Worm (Caenorhabditis elegans) whole organism, mixed stage, embryonic: Measurements from ENCODE around the gene K09C6.8.

ENCODE experiments used
- blmp-1 ChIP-seq: fragments of 150-350 bp; optimal IDR thresholded peaks from 2 replicates; lab custom pipeline; 2014; ENCODE audit warnings: missing biosample characterization, missing genetic modification characterization
- ceh-43 ChIP-seq: fragments of 200-800 bp; sonication (Bioruptor generic); optimal IDR thresholded peaks from 2 replicates; lab custom pipeline; 2018; ENCODE audit warnings: mild to moderate bottlenecking, missing genetic modification characterization, moderate library complexity, missing compliant biosample characterization
- ces-1 ChIP-seq: fragments of 150-350 bp; optimal IDR thresholded peaks from 2 replicates; lab custom pipeline; 2014; ENCODE audit warnings: missing biosample characterization, missing genetic modification reagents, missing genetic modification characterization
- elt-1 ChIP-seq: sonication (generic microtip); optimal IDR thresholded peaks from 2 replicates; lab custom pipeline; 2017; ENCODE audit warnings: missing genetic modification characterization, mild to moderate bottlenecking, missing compliant biosample characterization, antibody characterized with exemption, moderate library complexity, borderline replicate concordance; ENCODE audit not compliant: insufficient read depth
- elt-3 ChIP-seq: fragments of 150-350 bp; optimal IDR thresholded peaks from 2 replicates; lab custom pipeline; 2014; ENCODE audit warnings: missing biosample characterization, missing genetic modification characterization
- mab-5 ChIP-seq: fragments of 150-350 bp; optimal IDR thresholded peaks from 2 replicates; lab custom pipeline; 2014; ENCODE audit warnings: missing biosample characterization, missing genetic modification characterization
- mep-1 ChIP-seq: fragments of 150-350 bp; optimal IDR thresholded peaks from 2 replicates; lab custom pipeline; 2017; ENCODE audit warnings: missing biosample characterization, missing genetic modification reagents, missing genetic modification characterization, inconsistent platforms
- pha-4 ChIP-seq: fragments of 150-350 bp; optimal IDR thresholded peaks from 2 replicates; lab custom pipeline; 2018; ENCODE audit warnings: missing biosample characterization, missing genetic modification reagents, missing genetic modification characterization
- snpc-4 ChIP-seq: fragments of 150-350 bp; optimal IDR thresholded peaks from 2 replicates; lab custom pipeline; 2014; ENCODE audit warnings: missing biosample characterization, missing genetic modification characterization
- unc-39 ChIP-seq: fragments of 150-350 bp; optimal IDR thresholded peaks from 2 replicates; lab custom pipeline; 2014; ENCODE audit warnings: missing biosample characterization, missing genetic modification characterization
- ztf-11 ChIP-seq: fragments of 150-350 bp; optimal IDR thresholded peaks from 2 replicates; lab custom pipeline; 2014; ENCODE audit warnings: missing biosample characterization, missing genetic modification characterization

DNA sequence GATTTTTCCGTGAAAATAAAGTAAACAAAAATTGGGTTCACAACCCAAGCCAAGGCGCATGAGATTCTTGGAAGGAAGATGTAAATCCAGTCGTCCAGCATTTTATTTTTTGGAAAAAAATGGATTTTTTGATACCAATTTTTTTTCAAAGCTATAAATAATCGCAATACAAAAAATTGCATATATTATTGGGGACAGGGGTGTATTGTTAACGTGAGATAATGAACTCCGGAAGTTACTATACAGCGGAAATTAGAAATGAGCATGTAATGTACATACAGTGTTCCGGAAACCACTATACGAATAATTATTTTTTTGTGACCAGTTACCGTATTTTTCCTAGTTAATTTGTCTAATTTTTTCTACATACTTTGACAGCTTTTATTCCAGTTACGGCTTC, 41.3 kb upstream of the K09C6.8 start, which contains the start of gene srj-38:
- TF ChIP-seq pha-4 (tag; lab: Kevin White, UChicago) (no peak), mab-5 (tag; lab: Kevin White, UChicago) (no peak), ces-1 (no peak), elt-1 (tag; lab: Kevin White, UChicago) (no peak), blmp-1 (no peak), ceh-43 (GFP tag; lab: Kevin White, UChicago) (no peak), elt-3 (tag; lab: Kevin White, UChicago) (no peak), snpc-4 (tag; lab: Kevin White, UChicago) (no peak), unc-39 (tag; lab: Kevin White, UChicago) (no peak), ztf-11 (no peak), mep-1 (no peak)
